Comparison of ENCODE assay signal across 1 fruit fly cellular context in genomic region chrX:7920081-7920688, dm6.
TF ChIP-seq lines count a peak whose summit lies in the region.

hdm (minus strand) TSS chrX:7920131.
Ykt6 (plus strand) TSS chrX:7920409.

TF ChIP-seq in whole organism, embryonic, 481 proteins besides CTCF, POLR2A, EP300 and RAD21 (continued from another document and continues in another):
- peak; percentile 17 for TF ChIP-seq pfk (GFP tag; optimal IDR thresholded peaks at IDR 0.05; lab: Kevin White, UChicago)
- TF ChIP-seq row (GFP tag; IDR thresholded peaks at IDR 0.05; lab: Robert Waterston, UW) = peak; percentile 85
- peak; percentile 72 for TF ChIP-seq CG9817 (tag; optimal IDR thresholded peaks at IDR 0.05; lab: Kevin White, UChicago)
- TF ChIP-seq CG2202 (tag; optimal IDR thresholded peaks at IDR 0.05; lab: Kevin White, UChicago) = peak; percentile 59
- no peak; the same call in 1 of the 2 replicates for TF ChIP-seq chm (GFP tag; IDR thresholded peaks at IDR 0.05; lab: Robert Waterston, UW)
- no peak for TF ChIP-seq yki (optimal IDR thresholded peaks at IDR 0.05; lab: Kevin White, UChicago)
- TF ChIP-seq tna (GFP tag; IDR thresholded peaks at IDR 0.05; lab: Robert Waterston, UW; ENCODE audit: partially characterized antibody) = peak; percentile 91
- TF ChIP-seq schlank (tag; optimal IDR thresholded peaks at IDR 0.05; lab: Kevin White, UChicago) = peak; percentile 64
- TF ChIP-seq CG1024 (GFP tag; IDR thresholded peaks at IDR 0.05; lab: Robert Waterston, UW) = peak; percentile 56
- TF ChIP-seq E2f1 (GFP tag; IDR thresholded peaks at IDR 0.05; lab: Robert Waterston, UW) = peak; percentile 80; the same call in 1 of the 2 replicates
- peak; percentile 94 for TF ChIP-seq MESR4 (GFP tag; optimal IDR thresholded peaks at IDR 0.05; lab: Kevin White, UChicago)
- peak; percentile 76 for TF ChIP-seq chn (GFP tag; optimal IDR thresholded peaks at IDR 0.05; lab: Kevin White, UChicago)
- no peak for TF ChIP-seq Hey (tag; optimal IDR thresholded peaks at IDR 0.05; lab: Kevin White, UChicago)
- TF ChIP-seq chinmo (GFP tag; IDR thresholded peaks at IDR 0.05; lab: Robert Waterston, UW; ENCODE audit: partially characterized antibody) = peak; percentile 87; the same call in 3 of the 4 replicates
- TF ChIP-seq CG16815 (GFP tag; optimal IDR thresholded peaks at IDR 0.05; lab: Kevin White, UChicago) = no peak
- no peak for TF ChIP-seq Lim3 (GFP tag; IDR thresholded peaks at IDR 0.05; lab: Robert Waterston, UW)
- no peak for TF ChIP-seq CG6654 (GFP tag; optimal IDR thresholded peaks at IDR 0.05; lab: Kevin White, UChicago)
- TF ChIP-seq pho (GFP tag; optimal IDR thresholded peaks at IDR 0.05; lab: Kevin White, UChicago) = peak; percentile 76
- TF ChIP-seq CG2116 (GFP tag; optimal IDR thresholded peaks at IDR 0.05; lab: Kevin White, UChicago) = peak; percentile 88
- peak; percentile 85 for TF ChIP-seq zfh1 (GFP tag; IDR thresholded peaks at IDR 0.05; lab: Robert Waterston, UW)
- peak; percentile 29 for TF ChIP-seq scrt (GFP tag; optimal IDR thresholded peaks at IDR 0.05; lab: Kevin White, UChicago)
- peak; percentile 68 to 81 for TF ChIP-seq chif (GFP tag; optimal IDR thresholded peaks at IDR 0.05; lab: Kevin White, UChicago)
- TF ChIP-seq aop (GFP tag; IDR thresholded peaks at IDR 0.05; lab: Robert Waterston, UW) = peak; percentile 43; the same call in 1 of the 2 replicates
- peak; percentile 69 for TF ChIP-seq Atf3 (GFP tag; optimal IDR thresholded peaks at IDR 0.05; lab: Kevin White, UChicago)
- peak; percentile 85 for TF ChIP-seq CG6272 (GFP tag; IDR thresholded peaks at IDR 0.05; lab: Robert Waterston, UW)
- TF ChIP-seq Rfx (GFP tag; IDR thresholded peaks at IDR 0.05; lab: Robert Waterston, UW) = peak; percentile 88
- TF ChIP-seq ken (GFP tag; IDR thresholded peaks at IDR 0.05; lab: Robert Waterston, UW) = peak; percentile 84
- TF ChIP-seq CG18262 (tag; optimal IDR thresholded peaks at IDR 0.05; lab: Kevin White, UChicago) = peak; percentile 69
- TF ChIP-seq CG11247 (GFP tag; IDR thresholded peaks at IDR 0.05; lab: Robert Waterston, UW) = peak; percentile 86
- TF ChIP-seq Adf1 (GFP tag; IDR thresholded peaks at IDR 0.05; lab: Robert Waterston, UW) = peak; percentile 60
- peak; percentile 43 for TF ChIP-seq nerfin-1 (tag; optimal IDR thresholded peaks at IDR 0.05; lab: Kevin White, UChicago)
- no peak for TF ChIP-seq h (optimal IDR thresholded peaks at IDR 0.05; lab: Kevin White, UChicago)
- TF ChIP-seq Dip3 (GFP tag; optimal IDR thresholded peaks at IDR 0.05; lab: Kevin White, UChicago) = peak; percentile 74
- 0 out of 3 replicates have a peak, but pooled peaks have one; percentile 9 for TF ChIP-seq sr (GFP tag; IDR thresholded peaks at IDR 0.05; lab: Robert Waterston, UW)
- peak; percentile 63 for TF ChIP-seq CG9727 (GFP tag; optimal IDR thresholded peaks at IDR 0.05; lab: Kevin White, UChicago)
- TF ChIP-seq E2f2 (GFP tag; IDR thresholded peaks at IDR 0.05; lab: Robert Waterston, UW) = peak; percentile 85
- peak; percentile 69 for TF ChIP-seq Ada2b (GFP tag; IDR thresholded peaks at IDR 0.05; lab: Robert Waterston, UW)
- peak; percentile 87 for TF ChIP-seq her (GFP tag; optimal IDR thresholded peaks at IDR 0.05; lab: Kevin White, UChicago)
- 0 out of 2 replicates have a peak, but pooled peaks have one; percentile 44 for TF ChIP-seq ro (GFP tag; IDR thresholded peaks at IDR 0.05; lab: Robert Waterston, UW)
- TF ChIP-seq corto (GFP tag; optimal IDR thresholded peaks at IDR 0.05; lab: Kevin White, UChicago) = peak; percentile 3
- TF ChIP-seq CG12299 (tag; optimal IDR thresholded peaks at IDR 0.05; lab: Kevin White, UChicago) = peak; percentile 59
- peak; percentile 80 for TF ChIP-seq otp (GFP tag; IDR thresholded peaks at IDR 0.05; lab: Robert Waterston, UW)
- peak; percentile 87 for TF ChIP-seq Dbx (GFP tag; IDR thresholded peaks at IDR 0.05; lab: Robert Waterston, UW)
- peak; percentile 44 for TF ChIP-seq CG30020 (tag; optimal IDR thresholded peaks at IDR 0.05; lab: Kevin White, UChicago)
- TF ChIP-seq CG12219 (GFP tag; optimal IDR thresholded peaks at IDR 0.05; lab: Kevin White, UChicago) = peak; percentile 53
- peak in 1 of 2 experiments; percentile 45 for TF ChIP-seq insv (GFP tag; optimal IDR thresholded peaks at IDR 0.05; lab: Kevin White, UChicago)
- peak; percentile 74 for TF ChIP-seq CG9215 (GFP tag; IDR thresholded peaks at IDR 0.05; lab: Robert Waterston, UW)
- peak; percentile 61 for TF ChIP-seq CG18011 (GFP tag; optimal IDR thresholded peaks at IDR 0.05; lab: Kevin White, UChicago)
- no peak for TF ChIP-seq CG10321 (GFP tag; IDR thresholded peaks at IDR 0.05; lab: Robert Waterston, UW)
- TF ChIP-seq fru (optimal IDR thresholded peaks at IDR 0.05; lab: Kevin White, UChicago) = no peak
- peak; percentile 70 for TF ChIP-seq CG4282 (GFP tag; optimal IDR thresholded peaks at IDR 0.05; lab: Kevin White, UChicago)
- peak; percentile 61 for TF ChIP-seq onecut (GFP tag; IDR thresholded peaks at IDR 0.05; lab: Robert Waterston, UW)
- peak; percentile 98 for TF ChIP-seq Myb (GFP tag; optimal IDR thresholded peaks at IDR 0.05; lab: Kevin White, UChicago)
- TF ChIP-seq CG14667 (GFP tag; IDR thresholded peaks at IDR 0.05; lab: Robert Waterston, UW) = peak; percentile 71
- TF ChIP-seq CG13624 (GFP tag; optimal IDR thresholded peaks at IDR 0.05; lab: Kevin White, UChicago) = peak; percentile 84
- TF ChIP-seq croc (GFP tag; conservative IDR thresholded peaks at IDR 0.05; lab: Robert Waterston, UW) = peak; percentile 46; the same call in 2 of the 3 replicates
- TF ChIP-seq hbn (GFP tag; IDR thresholded peaks at IDR 0.05; lab: Robert Waterston, UW; ENCODE audit: partially characterized antibody) = peak; percentile 96
- peak; percentile 86 for TF ChIP-seq Xrp1 (GFP tag; IDR thresholded peaks at IDR 0.05; lab: Robert Waterston, UW)
- peak; percentile 88 for TF ChIP-seq Antp (GFP tag; optimal IDR thresholded peaks at IDR 0.05; lab: Kevin White, UChicago)
- TF ChIP-seq CG10147 (GFP tag; optimal IDR thresholded peaks at IDR 0.05; lab: Kevin White, UChicago) = no peak
- TF ChIP-seq lov (optimal IDR thresholded peaks at IDR 0.05; lab: Kevin White, UChicago) = no peak
- peak; percentile 69; the same call in 1 of the 3 replicates for TF ChIP-seq lov (GFP tag; IDR thresholded peaks at IDR 0.05; lab: Robert Waterston, UW)
- TF ChIP-seq sc (optimal IDR thresholded peaks at IDR 0.05; lab: Kevin White, UChicago) = no peak
- no peak for TF ChIP-seq sc (GFP tag; optimal IDR thresholded peaks at IDR 0.05; lab: Kevin White, UChicago)
- TF ChIP-seq CG8281 (tag; optimal IDR thresholded peaks at IDR 0.05; lab: Kevin White, UChicago) = no peak
- peak; percentile 52 for TF ChIP-seq CG7556 (GFP tag; optimal IDR thresholded peaks at IDR 0.05; lab: Kevin White, UChicago)
- peak; percentile 41 for TF ChIP-seq CG7271 (tag; optimal IDR thresholded peaks at IDR 0.05; lab: Kevin White, UChicago)
- TF ChIP-seq CG1603 (tag; optimal IDR thresholded peaks at IDR 0.05; lab: Kevin White, UChicago) = peak; percentile 91
- no peak; the same call in 1 of the 2 replicates for TF ChIP-seq CG31441 (GFP tag; IDR thresholded peaks at IDR 0.05; lab: Robert Waterston, UW)
- TF ChIP-seq CG10209 (GFP tag; optimal IDR thresholded peaks at IDR 0.05; lab: Kevin White, UChicago) = peak; percentile 75
- TF ChIP-seq Bdp1 (GFP tag; optimal IDR thresholded peaks at IDR 0.05; lab: Kevin White, UChicago) = peak; percentile 79
- TF ChIP-seq bab2 (GFP tag; optimal IDR thresholded peaks at IDR 0.05; lab: Kevin White, UChicago) = peak; percentile 85
- TF ChIP-seq bigmax (GFP tag; optimal IDR thresholded peaks at IDR 0.05; lab: Kevin White, UChicago) = no peak
- peak; percentile 90 for TF ChIP-seq sob (GFP tag; IDR thresholded peaks at IDR 0.05; lab: Robert Waterston, UW)
- TF ChIP-seq CG31365 (tag; optimal IDR thresholded peaks at IDR 0.05; lab: Kevin White, UChicago) = peak; percentile 36
- peak; percentile 80 for TF ChIP-seq CG8765 (GFP tag; IDR thresholded peaks at IDR 0.05; lab: Robert Waterston, UW)
- no peak for TF ChIP-seq ash1 (GFP tag; optimal IDR thresholded peaks at IDR 0.05; lab: Kevin White, UChicago)
- peak; percentile 70 for TF ChIP-seq CG13123 (GFP tag; optimal IDR thresholded peaks at IDR 0.05; lab: Kevin White, UChicago)
- peak; percentile 76 for TF ChIP-seq CG1602 (GFP tag; optimal IDR thresholded peaks at IDR 0.05; lab: Kevin White, UChicago)
- TF ChIP-seq zf30C (GFP tag; optimal IDR thresholded peaks at IDR 0.05; lab: Kevin White, UChicago) = no peak
- peak; percentile 31 for TF ChIP-seq pb (GFP tag; optimal IDR thresholded peaks at IDR 0.05; lab: Kevin White, UChicago)
- TF ChIP-seq CG32767 (GFP tag; IDR thresholded peaks at IDR 0.05; lab: Robert Waterston, UW) = peak; percentile 74
- TF ChIP-seq Dfd (GFP tag; optimal IDR thresholded peaks at IDR 0.05; lab: Kevin White, UChicago) = no peak
- TF ChIP-seq CG3281 (GFP tag; optimal IDR thresholded peaks at IDR 0.05; lab: Kevin White, UChicago) = peak; percentile 64
- TF ChIP-seq CG4617 (GFP tag; optimal IDR thresholded peaks at IDR 0.05; lab: Kevin White, UChicago; ENCODE audit: borderline replicate concordance) = peak; percentile 80
- peak; percentile 51 for TF ChIP-seq CG7928 (GFP tag; optimal IDR thresholded peaks at IDR 0.05; lab: Kevin White, UChicago)
- peak; percentile 51 for TF ChIP-seq fd3F (GFP tag; optimal IDR thresholded peaks at IDR 0.05; lab: Kevin White, UChicago)
- TF ChIP-seq Doc3 (GFP tag; IDR thresholded peaks at IDR 0.05; lab: Robert Waterston, UW; ENCODE audit: partially characterized antibody) = peak; percentile 98
- peak; percentile 92 for TF ChIP-seq vvl (GFP tag; IDR thresholded peaks at IDR 0.05; lab: Robert Waterston, UW)
- peak; percentile 74 for TF ChIP-seq ERR (GFP tag; optimal IDR thresholded peaks at IDR 0.05; lab: Kevin White, UChicago)
- peak; percentile 94 for TF ChIP-seq knrl (GFP tag; IDR thresholded peaks at IDR 0.05; lab: Robert Waterston, UW; ENCODE audit: partially characterized antibody)
- TF ChIP-seq ind (GFP tag; optimal IDR thresholded peaks at IDR 0.05; lab: Kevin White, UChicago) = no peak
- TF ChIP-seq CG6854 (GFP tag; optimal IDR thresholded peaks at IDR 0.05; lab: Kevin White, UChicago) = no peak
- TF ChIP-seq lilli (GFP tag; optimal IDR thresholded peaks at IDR 0.05; lab: Kevin White, UChicago) = peak; percentile 90
- peak; percentile 45 for TF ChIP-seq CG9797 (GFP tag; optimal IDR thresholded peaks at IDR 0.05; lab: Kevin White, UChicago)
- peak; percentile 64; the same call in 1 of the 2 replicates for TF ChIP-seq gsb (GFP tag; IDR thresholded peaks at IDR 0.05; lab: Robert Waterston, UW)
- TF ChIP-seq CG18619 (GFP tag; optimal IDR thresholded peaks at IDR 0.05; lab: Kevin White, UChicago) = peak; percentile 51
- peak; percentile 51 for TF ChIP-seq gsb-n (tag; optimal IDR thresholded peaks at IDR 0.05; lab: Kevin White, UChicago)
- peak; percentile 70 for TF ChIP-seq Drgx (GFP tag; IDR thresholded peaks at IDR 0.05; lab: Robert Waterston, UW)
- TF ChIP-seq CG4730 (GFP tag; IDR thresholded peaks at IDR 0.05; lab: Robert Waterston, UW) = peak; percentile 77; the same call in 1 of the 2 replicates
- peak; percentile 56 for TF ChIP-seq CG18476 (GFP tag; optimal IDR thresholded peaks at IDR 0.05; lab: Kevin White, UChicago)
- peak; percentile 71 for TF ChIP-seq CG8944 (GFP tag; optimal IDR thresholded peaks at IDR 0.05; lab: Kevin White, UChicago)
- peak; percentile 48 for TF ChIP-seq gcm (GFP tag; optimal IDR thresholded peaks at IDR 0.05; lab: Kevin White, UChicago)
- peak; percentile 49 for TF ChIP-seq exex (tag; optimal IDR thresholded peaks at IDR 0.05; lab: Kevin White, UChicago)
- TF ChIP-seq HmgZ (tag; optimal IDR thresholded peaks at IDR 0.05; lab: Kevin White, UChicago) = peak; percentile 90
- peak; percentile 74 for TF ChIP-seq Mad (GFP tag; optimal IDR thresholded peaks at IDR 0.05; lab: Kevin White, UChicago)
- TF ChIP-seq trem (tag; optimal IDR thresholded peaks at IDR 0.05; lab: Kevin White, UChicago) = peak; percentile 81
- TF ChIP-seq Nf-YA (GFP tag; IDR thresholded peaks at IDR 0.05; lab: Robert Waterston, UW) = peak; percentile 58; the same call in 1 of the 2 replicates
- peak; percentile 67; the same call in 2 of the 3 replicates for TF ChIP-seq CG2889 (GFP tag; IDR thresholded peaks at IDR 0.05; lab: Robert Waterston, UW)
- peak; percentile 75 for TF ChIP-seq CG14050 (GFP tag; IDR thresholded peaks at IDR 0.05; lab: Robert Waterston, UW)
- TF ChIP-seq gt (GFP tag; IDR thresholded peaks at IDR 0.05; lab: Robert Waterston, UW) = peak; percentile 53
- no peak for TF ChIP-seq run (tag; optimal IDR thresholded peaks at IDR 0.05; lab: Kevin White, UChicago)
- peak; percentile 80; the same call in 1 of the 2 replicates for TF ChIP-seq Taf1 (GFP tag; IDR thresholded peaks at IDR 0.05; lab: Robert Waterston, UW)
- TF ChIP-seq CG7987 (GFP tag; optimal IDR thresholded peaks at IDR 0.05; lab: Kevin White, UChicago) = peak; percentile 43
- peak; percentile 92 for TF ChIP-seq hb (GFP tag; IDR thresholded peaks at IDR 0.05; lab: Robert Waterston, UW; ENCODE audit: partially characterized antibody)
- TF ChIP-seq CG10979 (tag; optimal IDR thresholded peaks at IDR 0.05; lab: Kevin White, UChicago) = peak; percentile 66
- peak; percentile 80 for TF ChIP-seq CG12942 (GFP tag; optimal IDR thresholded peaks at IDR 0.05; lab: Kevin White, UChicago)
- no peak for TF ChIP-seq CG43689 (GFP tag; IDR thresholded peaks at IDR 0.05; lab: Robert Waterston, UW)
- peak; percentile 96 for TF ChIP-seq vnd (GFP tag; IDR thresholded peaks at IDR 0.05; lab: Robert Waterston, UW; ENCODE audit: partially characterized antibody)
- peak; percentile 77 for TF ChIP-seq HLH3B (GFP tag; IDR thresholded peaks at IDR 0.05; lab: Robert Waterston, UW)
- TF ChIP-seq Sox100B (GFP tag; optimal IDR thresholded peaks at IDR 0.05; lab: Kevin White, UChicago) = no peak
- TF ChIP-seq tgo (GFP tag; IDR thresholded peaks at IDR 0.05; lab: Robert Waterston, UW) = peak; percentile 83
- TF ChIP-seq ci (GFP tag; IDR thresholded peaks at IDR 0.05; lab: Robert Waterston, UW) = peak; percentile 81; the same call in 1 of the 3 replicates
- peak; percentile 75; the same call in 1 of the 2 replicates for TF ChIP-seq al (GFP tag; IDR thresholded peaks at IDR 0.05; lab: Robert Waterston, UW)
- peak; percentile 42 for TF ChIP-seq stwl (tag; optimal IDR thresholded peaks at IDR 0.05; lab: Kevin White, UChicago)
- TF ChIP-seq CG14710 (tag; optimal IDR thresholded peaks at IDR 0.05; lab: Kevin White, UChicago) = peak; percentile 82
- TF ChIP-seq Oaz (GFP tag; IDR thresholded peaks at IDR 0.05; lab: Robert Waterston, UW) = 0 out of 2 replicates have a peak, but pooled peaks have one; percentile 40
- peak; percentile 79 for TF ChIP-seq kay (GFP tag; optimal IDR thresholded peaks at IDR 0.05; lab: Kevin White, UChicago)
- peak; percentile 86 for TF ChIP-seq CG34422 (GFP tag; IDR thresholded peaks at IDR 0.05; lab: Robert Waterston, UW)
